Worm (Caenorhabditis elegans): ENCODE measurements around the gene dhs-9.

DNA sequence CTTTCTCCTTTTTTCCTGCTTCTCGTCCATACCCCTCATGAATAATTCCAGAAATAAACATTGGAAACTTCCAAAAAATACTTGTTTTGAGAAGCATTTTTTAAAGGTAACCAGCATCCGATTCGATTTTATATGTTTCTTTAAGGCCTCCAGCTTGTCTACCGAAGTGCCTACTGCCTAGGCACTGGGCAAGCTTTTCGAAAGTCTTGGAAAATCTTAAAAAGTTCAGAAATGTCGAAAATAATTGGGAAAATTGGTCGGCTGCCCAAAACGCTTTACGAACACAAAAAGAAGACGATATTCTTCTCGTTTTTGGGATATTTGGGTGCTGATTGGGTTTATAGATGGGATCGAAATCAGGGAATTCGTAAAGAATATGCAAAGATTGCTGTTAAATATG, 46.2 kb downstream of the dhs-9 start, which contains the start of gene F52C9.3:
- TF ChIP-seq sma-3 (GFP tag; optimal IDR thresholded peaks at IDR 0.05) = no peak
- TF ChIP-seq blmp-1 (tag; optimal IDR thresholded peaks at IDR 0.05; ENCODE audit: insufficient read depth) = no peak
- TF ChIP-seq aly-2 (tag; optimal IDR thresholded peaks at IDR 0.05) = no peak
- no peak for TF ChIP-seq ztf-11 (tag; optimal IDR thresholded peaks at IDR 0.05)
- no peak for TF ChIP-seq unc-55 (GFP tag; optimal IDR thresholded peaks at IDR 0.05)
- TF ChIP-seq ceh-82 (tag; optimal IDR thresholded peaks at IDR 0.05) = no peak
- no peak for TF ChIP-seq elt-3 (tag; optimal IDR thresholded peaks at IDR 0.05)
- TF ChIP-seq nhr-12 (tag; optimal IDR thresholded peaks at IDR 0.05) = no peak
- TF ChIP-seq ZK546.5 (tag; optimal IDR thresholded peaks at IDR 0.05) = no peak
- no peak for TF ChIP-seq R02D3.7 (tag; optimal IDR thresholded peaks at IDR 0.05)
